Worm (Caenorhabditis elegans) whole organism, midembryonic: ENCODE data around the gene W09G12.9.

Source experiments
- T22C8.4 ChIP-seq: fragments of 200-800 bp; sonication (Bioruptor generic); IDR thresholded peaks from 2 replicates; pipeline ENCODE4 v1.3.6; 2022; ENCODE audit warnings: missing genetic modification characterization, missing compliant biosample characterization
- cog-1 ChIP-seq: sonication (generic microtip); optimal IDR thresholded peaks from 2 replicates; lab custom pipeline; 2016; ENCODE audit warnings: missing genetic modification characterization, missing compliant biosample characterization
- flt-1 ChIP-seq: fragments of 200-800 bp; sonication (Bioruptor generic); IDR thresholded peaks from 2 replicates; pipeline ENCODE4 v1.3.6; 2022; ENCODE audit warnings: missing genetic modification characterization, missing compliant biosample characterization
- klf-2 ChIP-seq: fragments of 200-800 bp; sonication (Bioruptor generic); conservative IDR thresholded peaks from 2 replicates; pipeline ENCODE4 v1.3.6; 2022; ENCODE audit warnings: missing genetic modification reagents, missing genetic modification characterization, missing compliant biosample characterization
- med-1 ChIP-seq: sonication (generic microtip); optimal IDR thresholded peaks from 2 replicates; lab custom pipeline; 2017; ENCODE audit warnings: missing genetic modification characterization, mild to moderate bottlenecking, missing compliant biosample characterization, antibody characterized with exemption, missing genetic modification reagents; ENCODE audit not compliant: insufficient read depth
- ref-1 ChIP-seq: fragments of 200-800 bp; sonication (Bioruptor generic); conservative IDR thresholded peaks from 2 replicates; pipeline ENCODE4 v1.3.6; 2022; ENCODE audit warnings: missing genetic modification reagents, missing genetic modification characterization, missing compliant biosample characterization
- tab-1 ChIP-seq: fragments of 200-800 bp; sonication (Bioruptor generic); IDR thresholded peaks from 2 replicates; pipeline ENCODE4 v1.3.6; 2022; ENCODE audit warnings: missing genetic modification characterization, missing compliant biosample characterization
- ztf-23 ChIP-seq: fragments of 200-800 bp; sonication (Bioruptor generic); IDR thresholded peaks from 2 replicates; pipeline ENCODE4 v1.3.6; 2022; ENCODE audit warnings: missing genetic modification reagents, missing genetic modification characterization, missing compliant biosample characterization
- ztf-29 ChIP-seq: fragments of 200-800 bp; sonication (Bioruptor generic); IDR thresholded peaks from 2 replicates; pipeline ENCODE4 v1.3.6; 2022; ENCODE audit warnings: missing genetic modification reagents, missing genetic modification characterization, missing compliant biosample characterization

W09G12.9 gene

DNA sequence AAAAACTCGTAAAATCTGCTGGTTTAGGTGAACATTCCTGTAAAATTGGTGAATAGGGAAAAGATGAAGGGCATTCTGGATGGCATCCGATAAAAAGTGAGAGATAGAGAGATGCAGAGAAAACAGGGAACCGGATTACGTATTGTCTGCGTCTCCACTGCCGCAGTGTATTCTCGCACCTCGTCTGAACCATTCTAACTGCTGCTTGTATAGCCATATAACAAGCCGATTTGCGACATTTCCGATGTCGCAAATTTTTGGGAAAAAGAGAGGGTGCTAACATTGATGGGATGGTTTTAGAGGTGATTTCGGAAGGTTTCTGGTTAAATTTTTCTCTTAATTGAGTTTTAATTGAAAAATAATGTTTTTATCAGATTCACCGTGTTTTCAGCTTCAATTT, 4.8 kb downstream of the W09G12.9 start, which contains the start of gene W09G12.10:
TSS of gene W09G12.10 (minus strand) at position 121 of the 400 bp plus-strand sequence.
- TF ChIP-seq med-1 (GFP tag; lab: Kevin White, UChicago), result no peak
- no peak for TF ChIP-seq ztf-29 (GFP tag; lab: Robert Waterston, UW)
- no peak for TF ChIP-seq ztf-23 (GFP tag; lab: Robert Waterston, UW)

DNA sequence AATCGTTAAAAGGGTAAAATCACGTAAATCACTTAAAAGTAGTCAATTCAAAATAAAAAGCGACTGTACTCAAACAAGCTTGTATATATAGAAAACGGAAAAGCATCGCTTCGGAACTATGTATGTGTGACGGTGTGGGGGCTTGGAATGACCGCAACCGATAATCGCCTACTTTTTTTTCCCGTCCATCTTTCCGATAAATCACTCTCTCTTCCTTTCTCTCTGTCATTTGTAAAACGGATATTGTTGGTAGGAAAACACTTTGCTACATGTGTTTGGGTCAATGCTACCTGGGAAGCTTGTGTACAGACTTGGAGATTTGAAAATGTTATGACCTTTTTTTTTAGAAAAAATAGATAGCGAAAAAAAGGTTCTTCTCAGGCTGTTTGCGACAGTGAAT, 8.4 kb downstream of the W09G12.9 start:
- no peak for TF ChIP-seq cog-1 (tag; lab: Kevin White, UChicago)
- TF ChIP-seq ref-1 (GFP tag; lab: Robert Waterston, UW), result no peak
- no peak for TF ChIP-seq med-1 (GFP tag; lab: Kevin White, UChicago)
- no peak for TF ChIP-seq tab-1 (GFP tag; lab: Robert Waterston, UW)
- TF ChIP-seq flt-1, result no peak
- TF ChIP-seq klf-2 (GFP tag; lab: Robert Waterston, UW), result no peak
- TF ChIP-seq T22C8.4 (GFP tag; lab: Robert Waterston, UW), result no peak
- TF ChIP-seq ztf-23 (GFP tag; lab: Robert Waterston, UW), result no peak
- TF ChIP-seq ztf-29 (GFP tag; lab: Robert Waterston, UW), result no peak

- TF ChIP-seq ztf-23 (GFP tag; lab: Robert Waterston, UW), result no peak
- no peak for TF ChIP-seq flt-1
These were observed 9.3 kb downstream of the W09G12.9 start, which contains the start of gene W09G12.8 for ce11 chrIV:1225596-1226232. Gene W09G12.8, plus strand, starts transcription at chrIV:1226182.

DNA sequence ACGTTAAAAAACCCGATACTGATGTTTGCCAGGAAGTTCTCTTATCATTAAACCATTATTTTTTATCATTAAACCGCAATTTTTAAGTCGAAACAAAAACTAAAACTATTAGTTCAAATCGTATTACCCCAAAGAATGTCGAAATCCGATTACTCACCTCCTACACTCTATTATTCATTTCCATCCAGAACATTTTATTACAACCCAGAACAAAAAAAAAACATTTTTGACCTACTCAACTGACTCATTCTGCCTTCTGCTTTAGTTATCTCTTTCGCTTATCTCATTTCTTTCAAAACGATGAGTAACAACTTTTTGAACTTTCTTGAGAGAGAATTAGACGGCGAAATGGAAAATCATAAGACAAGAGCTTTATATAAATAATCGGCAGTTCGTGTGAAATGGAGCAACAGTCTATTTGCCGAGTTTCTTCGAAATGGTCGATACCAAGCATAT, 12.3 kb downstream of the W09G12.9 start, which contains the start of gene W09G12.7:
TSS of gene W09G12.7 (plus strand) at position 406 of the 456 bp plus-strand sequence.
- TF ChIP-seq T22C8.4 (GFP tag; lab: Robert Waterston, UW) (no peak), ztf-23 (GFP tag; lab: Robert Waterston, UW) (no peak), ref-1 (GFP tag; lab: Robert Waterston, UW) (no peak), med-1 (GFP tag; lab: Kevin White, UChicago) (no peak), cog-1 (tag; lab: Kevin White, UChicago) (no peak), tab-1 (GFP tag; lab: Robert Waterston, UW) (no peak)

DNA sequence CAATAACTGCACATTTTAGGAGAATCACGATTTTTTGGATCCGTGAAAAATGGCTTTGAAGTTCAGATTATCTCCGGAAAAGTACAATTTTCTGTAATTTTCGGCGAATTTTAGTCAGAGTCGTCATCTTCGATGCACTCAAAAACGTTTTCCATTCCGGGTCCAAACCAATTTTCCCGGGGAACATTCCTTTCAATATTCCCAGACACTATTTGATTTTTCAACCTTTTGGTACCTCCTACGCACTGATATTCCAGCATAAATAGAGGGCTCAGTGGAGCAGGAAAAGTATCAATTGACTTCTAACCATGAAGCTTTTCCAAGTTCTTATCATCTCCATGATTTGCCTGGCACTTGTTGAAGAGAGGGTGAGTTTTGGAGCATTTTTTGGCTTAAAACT, 15.2 kb downstream of the W09G12.9 start, which contains the start of gene W09G12.6:
TSS of gene W09G12.6 (plus strand) at position 301 of the 400 bp plus-strand sequence.
- TF ChIP-seq ref-1 (GFP tag; lab: Robert Waterston, UW), result no peak
- no peak for TF ChIP-seq klf-2 (GFP tag; lab: Robert Waterston, UW)
- TF ChIP-seq ztf-23 (GFP tag; lab: Robert Waterston, UW), result no peak
- no peak for TF ChIP-seq tab-1 (GFP tag; lab: Robert Waterston, UW)
- no peak for TF ChIP-seq med-1 (GFP tag; lab: Kevin White, UChicago)
- no peak for TF ChIP-seq ztf-29 (GFP tag; lab: Robert Waterston, UW)
- TF ChIP-seq cog-1 (tag; lab: Kevin White, UChicago), result no peak
- no peak for TF ChIP-seq flt-1
- no peak for TF ChIP-seq T22C8.4 (GFP tag; lab: Robert Waterston, UW)

- no peak for TF ChIP-seq tab-1 (GFP tag; lab: Robert Waterston, UW)
- TF ChIP-seq ztf-23 (GFP tag; lab: Robert Waterston, UW), result no peak
- TF ChIP-seq cog-1 (tag; lab: Kevin White, UChicago), result no peak
- TF ChIP-seq ztf-29 (GFP tag; lab: Robert Waterston, UW), result no peak
- no peak for TF ChIP-seq T22C8.4 (GFP tag; lab: Robert Waterston, UW)
- no peak for TF ChIP-seq klf-2 (GFP tag; lab: Robert Waterston, UW)
- no peak for TF ChIP-seq med-1 (GFP tag; lab: Kevin White, UChicago)
- TF ChIP-seq flt-1, result no peak
- no peak for TF ChIP-seq ref-1 (GFP tag; lab: Robert Waterston, UW)
These were observed 16.2 kb downstream of the W09G12.9 start for ce11 chrIV:1232419-1233145.

- TF ChIP-seq med-1 (GFP tag; lab: Kevin White, UChicago) (no peak), flt-1 (no peak), T22C8.4 (GFP tag; lab: Robert Waterston, UW) (peak; percentile 56)
These were observed 18.4 kb downstream of the W09G12.9 start for ce11 chrIV:1234780-1235179.

ce11 chrIV:1235785-1236184, 19.4 kb downstream of the W09G12.9 start:
- TF ChIP-seq ztf-23 (GFP tag; lab: Robert Waterston, UW), result no peak
- no peak for TF ChIP-seq ref-1 (GFP tag; lab: Robert Waterston, UW)
- TF ChIP-seq klf-2 (GFP tag; lab: Robert Waterston, UW), result no peak
- TF ChIP-seq tab-1 (GFP tag; lab: Robert Waterston, UW), result no peak
- peak; percentile 67 for TF ChIP-seq T22C8.4 (GFP tag; lab: Robert Waterston, UW)
- no peak for TF ChIP-seq flt-1

DNA sequence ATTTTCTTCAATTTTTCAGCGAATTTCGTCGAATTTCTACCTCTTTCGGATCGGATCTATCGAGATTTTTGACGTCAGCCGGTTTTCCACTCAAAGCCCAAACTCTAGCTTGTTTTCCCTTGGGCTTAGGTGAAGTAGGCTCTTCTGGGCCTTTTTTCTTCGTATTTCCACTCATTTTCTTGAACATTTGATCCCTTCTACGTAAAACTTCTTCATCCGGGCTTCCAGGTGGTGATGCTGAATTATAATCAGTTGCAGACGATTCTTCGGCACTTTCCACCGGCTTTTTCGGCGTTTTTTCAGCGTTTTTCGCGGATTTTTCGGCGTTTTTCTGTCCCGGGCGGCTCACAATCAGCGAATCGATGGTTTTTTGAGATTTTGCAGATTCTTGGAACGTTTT, 21.8 kb downstream of the W09G12.9 start:
- TF ChIP-seq cog-1 (tag; lab: Kevin White, UChicago) (no peak), ztf-23 (GFP tag; lab: Robert Waterston, UW) (no peak)

- TF ChIP-seq ref-1 (GFP tag; lab: Robert Waterston, UW) (no peak), ztf-23 (GFP tag; lab: Robert Waterston, UW) (0 out of 2 replicates have a peak, but pooled peaks have one; percentile 41), klf-2 (GFP tag; lab: Robert Waterston, UW) (no peak), ztf-29 (GFP tag; lab: Robert Waterston, UW) (no peak), flt-1 (no peak)
These were observed 23.3 kb downstream of the W09G12.9 start, which contains the start of gene F38A1.8 for ce11 chrIV:1239686-1240085. Gene F38A1.8, minus strand, starts transcription at chrIV:1239852.
